Worm (Caenorhabditis elegans) whole organism, mixed stage, embryonic: ENCODE results near the gene B0495.7.

Source experiments
- M03D4.4 ChIP-seq: sonication (generic microtip); optimal IDR thresholded peaks from 2 replicates; lab custom pipeline; 2017; ENCODE audit warnings: mild to moderate bottlenecking, missing genetic modification characterization, missing compliant biosample characterization
- bed-3 ChIP-seq: fragments of 200-800 bp; sonication (Bioruptor generic); optimal IDR thresholded peaks from 3 replicates; lab custom pipeline; 2018; ENCODE audit warnings: mild to moderate bottlenecking, missing genetic modification characterization, moderate library complexity, missing compliant biosample characterization
- blmp-1 ChIP-seq: fragments of 150-350 bp; optimal IDR thresholded peaks from 2 replicates; lab custom pipeline; 2014; ENCODE audit warnings: missing biosample characterization, missing genetic modification characterization
- ceh-39 ChIP-seq: fragments of 150-350 bp; optimal IDR thresholded peaks from 2 replicates; lab custom pipeline; 2014; ENCODE audit warnings: missing biosample characterization, missing genetic modification characterization
- ceh-83 ChIP-seq: fragments of 200-800 bp; sonication (Bioruptor generic); optimal IDR thresholded peaks from 2 replicates; lab custom pipeline; 2018; ENCODE audit warnings: mild to moderate bottlenecking, missing genetic modification characterization, missing compliant biosample characterization
- ces-1 ChIP-seq: fragments of 150-350 bp; optimal IDR thresholded peaks from 2 replicates; lab custom pipeline; 2014; ENCODE audit warnings: missing biosample characterization, missing genetic modification reagents, missing genetic modification characterization
- cnd-1 ChIP-seq: fragments of 200-800 bp; sonication (Bioruptor generic); optimal IDR thresholded peaks from 2 replicates; lab custom pipeline; 2018; ENCODE audit warnings: mild to moderate bottlenecking, missing genetic modification characterization, missing compliant biosample characterization
- drap-1 ChIP-seq: fragments of 200-800 bp; sonication (Bioruptor generic); optimal IDR thresholded peaks from 3 replicates; lab custom pipeline; 2018; ENCODE audit warnings: mild to moderate bottlenecking, missing genetic modification characterization, missing compliant biosample characterization
- elt-1 ChIP-seq: sonication (generic microtip); optimal IDR thresholded peaks from 2 replicates; lab custom pipeline; 2017; ENCODE audit warnings: missing genetic modification characterization, mild to moderate bottlenecking, missing compliant biosample characterization, antibody characterized with exemption, moderate library complexity, borderline replicate concordance; ENCODE audit not compliant: insufficient read depth
- elt-3 ChIP-seq: fragments of 150-350 bp; optimal IDR thresholded peaks from 2 replicates; lab custom pipeline; 2014; ENCODE audit warnings: missing biosample characterization, missing genetic modification characterization
- flh-1 ChIP-seq: fragments of 200-800 bp; sonication (Bioruptor generic); optimal IDR thresholded peaks from 2 replicates; lab custom pipeline; 2018; ENCODE audit warnings: mild to moderate bottlenecking, missing genetic modification characterization, moderate library complexity, missing compliant biosample characterization
- ham-2 ChIP-seq: fragments of 200-800 bp; sonication (Bioruptor generic); optimal IDR thresholded peaks from 2 replicates; lab custom pipeline; 2018; ENCODE audit warnings: mild to moderate bottlenecking, missing genetic modification characterization, missing compliant biosample characterization
- hlh-1 ChIP-seq: fragments of 150-350 bp; optimal IDR thresholded peaks from 2 replicates; lab custom pipeline; 2014; ENCODE audit warnings: missing biosample characterization, missing genetic modification reagents, missing genetic modification characterization
- lin-13 ChIP-seq: fragments of 150-350 bp; optimal IDR thresholded peaks from 2 replicates; lab custom pipeline; 2014; ENCODE audit warnings: missing biosample characterization, missing genetic modification characterization
- lin-32 ChIP-seq: fragments of 200-800 bp; sonication (Bioruptor generic); optimal IDR thresholded peaks from 2 replicates; lab custom pipeline; 2018; ENCODE audit warnings: mild to moderate bottlenecking, missing genetic modification characterization, missing compliant biosample characterization
- lsy-2 ChIP-seq: fragments of 150-350 bp; optimal IDR thresholded peaks from 2 replicates; lab custom pipeline; 2014; ENCODE audit warnings: missing biosample characterization, missing genetic modification characterization
- mab-5 ChIP-seq: fragments of 150-350 bp; optimal IDR thresholded peaks from 2 replicates; lab custom pipeline; 2014; ENCODE audit warnings: missing biosample characterization, missing genetic modification characterization
- mep-1 ChIP-seq: fragments of 150-350 bp; optimal IDR thresholded peaks from 2 replicates; lab custom pipeline; 2017; ENCODE audit warnings: missing biosample characterization, missing genetic modification reagents, missing genetic modification characterization, inconsistent platforms
- mls-2 ChIP-seq: sonication (generic microtip); optimal IDR thresholded peaks from 2 replicates; lab custom pipeline; 2016; ENCODE audit warnings: mild to moderate bottlenecking, missing genetic modification characterization, moderate library complexity, missing compliant biosample characterization
- nhr-12 ChIP-seq: fragments of 150-350 bp; optimal IDR thresholded peaks from 2 replicates; lab custom pipeline; 2014; ENCODE audit warnings: missing biosample characterization, missing genetic modification characterization
- nhr-2 ChIP-seq: fragments of 150-350 bp; optimal IDR thresholded peaks from 2 replicates; lab custom pipeline; 2014; ENCODE audit warnings: missing biosample characterization, missing genetic modification characterization
- nhr-237 ChIP-seq: fragments of 150-350 bp; optimal IDR thresholded peaks from 2 replicates; lab custom pipeline; 2014; ENCODE audit warnings: missing biosample characterization, missing genetic modification characterization
- nhr-28 ChIP-seq: fragments of 150-350 bp; optimal IDR thresholded peaks from 2 replicates; lab custom pipeline; 2014; ENCODE audit warnings: missing biosample characterization, missing genetic modification characterization
- nhr-76 ChIP-seq: sonication (generic microtip); optimal IDR thresholded peaks from 2 replicates; lab custom pipeline; 2017; ENCODE audit warnings: missing biosample characterization, missing genetic modification characterization
- pha-4 ChIP-seq: fragments of 150-350 bp; optimal IDR thresholded peaks from 2 replicates; lab custom pipeline; 2018; ENCODE audit warnings: missing biosample characterization, missing genetic modification reagents, missing genetic modification characterization
- sem-2 ChIP-seq: fragments of 200-800 bp; sonication (Bioruptor generic); optimal IDR thresholded peaks from 2 replicates; lab custom pipeline; 2018; ENCODE audit warnings: mild to moderate bottlenecking, missing genetic modification characterization, missing compliant biosample characterization
- snpc-4 ChIP-seq: fragments of 150-350 bp; optimal IDR thresholded peaks from 2 replicates; lab custom pipeline; 2014; ENCODE audit warnings: missing biosample characterization, missing genetic modification characterization
- sptf-1 ChIP-seq: sonication (generic microtip); optimal IDR thresholded peaks from 2 replicates; lab custom pipeline; 2017; ENCODE audit warnings: mild to moderate bottlenecking, missing genetic modification characterization, moderate library complexity, missing compliant biosample characterization
- unc-120 ChIP-seq: sonication (generic microtip); optimal IDR thresholded peaks from 2 replicates; lab custom pipeline; 2017; ENCODE audit warnings: missing genetic modification characterization, missing compliant biosample characterization; ENCODE audit not compliant: poor library complexity, severe bottlenecking
- unc-39 ChIP-seq: fragments of 150-350 bp; optimal IDR thresholded peaks from 2 replicates; lab custom pipeline; 2014; ENCODE audit warnings: missing biosample characterization, missing genetic modification characterization
- zip-8 ChIP-seq: fragments of 150-350 bp; optimal IDR thresholded peaks from 2 replicates; lab custom pipeline; 2014; ENCODE audit warnings: missing biosample characterization, missing genetic modification characterization
- ztf-11 ChIP-seq: fragments of 150-350 bp; optimal IDR thresholded peaks from 2 replicates; lab custom pipeline; 2014; ENCODE audit warnings: missing biosample characterization, missing genetic modification characterization

Gene B0495.7

DNA sequence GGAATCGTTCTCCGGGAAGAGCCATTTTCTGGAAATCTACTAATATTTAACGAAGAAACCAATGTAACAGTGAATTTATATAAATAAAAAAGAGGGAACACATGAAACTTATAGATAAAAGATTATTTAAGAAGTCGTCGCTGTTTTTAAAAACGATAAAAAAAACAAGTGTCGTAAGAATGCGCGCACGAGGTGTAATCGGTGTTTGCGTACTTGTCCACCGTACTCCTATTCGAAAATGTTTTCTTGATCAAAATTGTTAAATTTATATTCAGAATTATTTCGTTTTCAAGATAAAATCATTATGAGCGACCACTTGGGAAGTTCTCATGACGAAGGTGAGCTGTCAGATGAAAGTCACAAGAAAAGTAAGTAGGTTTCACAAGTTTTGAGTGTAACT lies 6.0 kb downstream of the B0495.7 start, which contains the start of the genes moa-2 and cdk-11.1:
moa-2 (minus strand) TSS at position 25 of the 400 bp plus-strand sequence.
cdk-11.1 (plus strand) TSS at position 227 of the 400 bp plus-strand sequence.
- peak; percentile 94 for TF ChIP-seq lsy-2
- TF ChIP-seq pha-4 (tag; lab: Kevin White, UChicago): peak; percentile 5
- TF ChIP-seq zip-8 (tag; lab: Kevin White, UChicago): no peak
- TF ChIP-seq mep-1: peak; percentile 12

DNA sequence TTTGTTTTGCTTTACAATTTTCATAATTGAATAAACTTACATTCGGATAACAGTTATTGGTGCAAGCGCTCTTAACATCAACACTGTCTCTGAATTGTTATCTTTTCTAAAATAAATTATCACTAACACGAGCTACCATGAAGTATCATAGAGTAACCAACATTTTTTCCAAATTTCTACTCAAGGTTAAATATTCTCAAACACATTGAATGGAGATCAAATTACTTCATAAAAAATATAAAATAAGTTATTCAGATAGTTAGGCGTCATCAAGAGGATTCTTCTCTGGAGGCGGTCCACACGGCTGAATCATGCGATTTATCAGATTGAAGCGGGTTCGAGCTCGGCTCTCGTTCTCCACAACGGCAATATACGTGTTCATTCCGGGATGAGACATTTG lies 6.6 kb downstream of the B0495.7 start, which contains the start of gene B0495.5:
B0495.5 (minus strand) TSS at position 101 of the 400 bp plus-strand sequence.
- no peak for TF ChIP-seq pha-4 (tag; lab: Kevin White, UChicago)
- TF ChIP-seq nhr-12 (tag; lab: Kevin White, UChicago): no peak
- TF ChIP-seq sptf-1 (tag; lab: Kevin White, UChicago): no peak
- TF ChIP-seq ceh-83: no peak
- no peak for TF ChIP-seq zip-8 (tag; lab: Kevin White, UChicago)
- TF ChIP-seq lsy-2: no peak
- TF ChIP-seq sem-2 (GFP tag; lab: Kevin White, UChicago): no peak
- no peak for TF ChIP-seq ces-1 (GFP tag; lab: Kevin White, UChicago)
- TF ChIP-seq nhr-76 (tag; lab: Kevin White, UChicago): no peak
- TF ChIP-seq mls-2: no peak
- no peak for TF ChIP-seq unc-120
- no peak for TF ChIP-seq M03D4.4 (tag; lab: Kevin White, UChicago)
- TF ChIP-seq snpc-4: no peak
- TF ChIP-seq nhr-237: no peak

- no peak for TF ChIP-seq unc-120
- TF ChIP-seq flh-1 (GFP tag; lab: Kevin White, UChicago): no peak
- no peak for TF ChIP-seq ceh-39 (tag; lab: Kevin White, UChicago)
- TF ChIP-seq mab-5 (tag; lab: Kevin White, UChicago): no peak
- no peak for TF ChIP-seq unc-39 (tag; lab: Kevin White, UChicago)
- no peak for TF ChIP-seq blmp-1 (tag; lab: Kevin White, UChicago)
- TF ChIP-seq hlh-1 (tag; lab: Kevin White, UChicago): no peak
- TF ChIP-seq lin-32 (GFP tag; lab: Kevin White, UChicago): no peak
- no peak for TF ChIP-seq lsy-2
Measured at ce11 chrII:7697156-7697555, 7.9 kb downstream of the B0495.7 start.

DNA sequence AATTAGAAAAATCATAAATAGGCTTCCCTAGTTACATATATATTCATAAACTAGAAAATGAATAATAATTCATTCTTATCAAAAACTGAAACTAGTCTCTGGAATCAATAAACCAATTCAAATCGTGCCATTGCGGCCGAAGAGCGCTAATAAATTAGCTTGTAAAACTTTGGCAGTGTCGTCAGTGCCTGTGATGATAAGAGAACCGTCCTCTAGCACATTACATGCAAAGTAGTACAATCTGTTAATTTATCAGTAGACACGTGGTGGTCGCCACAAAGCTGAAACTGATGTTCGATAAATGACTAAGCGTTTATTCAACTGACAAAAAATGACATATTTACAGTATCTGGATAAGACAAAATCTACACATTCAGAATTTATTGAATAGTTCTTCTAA lies 9.4 kb downstream of the B0495.7 start:
- TF ChIP-seq ham-2 (no peak), nhr-237 (no peak), lin-13 (tag; lab: Kevin White, UChicago) (no peak), ceh-83 (no peak), drap-1 (GFP tag; lab: Kevin White, UChicago) (no peak), flh-1 (GFP tag; lab: Kevin White, UChicago) (no peak), elt-3 (no peak), elt-1 (tag; lab: Kevin White, UChicago) (no peak), hlh-1 (tag; lab: Kevin White, UChicago) (no peak), nhr-76 (tag; lab: Kevin White, UChicago) (no peak), nhr-2 (tag; lab: Kevin White, UChicago) (no peak)

ce11 chrII:7694745-7695144 lies 10.3 kb downstream of the B0495.7 start:
- TF ChIP-seq blmp-1 (tag; lab: Kevin White, UChicago) (no peak), lsy-2 (no peak), bed-3 (GFP tag; lab: Kevin White, UChicago) (no peak), elt-1 (tag; lab: Kevin White, UChicago) (no peak), ham-2 (no peak), M03D4.4 (tag; lab: Kevin White, UChicago) (no peak)

- TF ChIP-seq mab-5 (tag; lab: Kevin White, UChicago) (no peak), bed-3 (GFP tag; lab: Kevin White, UChicago) (no peak), cnd-1 (tag; lab: Kevin White, UChicago) (no peak), nhr-28 (no peak), lsy-2 (no peak), nhr-12 (tag; lab: Kevin White, UChicago) (no peak), elt-1 (tag; lab: Kevin White, UChicago) (no peak), zip-8 (tag; lab: Kevin White, UChicago) (no peak), elt-3 (no peak), mls-2 (no peak), ztf-11 (tag; lab: Kevin White, UChicago) (no peak), ceh-83 (no peak), unc-120 (no peak), pha-4 (tag; lab: Kevin White, UChicago) (no peak), lin-13 (tag; lab: Kevin White, UChicago) (no peak), nhr-76 (tag; lab: Kevin White, UChicago) (no peak)
Measured at ce11 chrII:7693929-7694328, 11.1 kb downstream of the B0495.7 start, which contains the start of gene nhx-2. nhx-2 (minus strand) TSS chrII:7693957.
